Fruit fly (Drosophila melanogaster): ENCODE measurements around the gene CG12170.

The CG12170 gene

DNA sequence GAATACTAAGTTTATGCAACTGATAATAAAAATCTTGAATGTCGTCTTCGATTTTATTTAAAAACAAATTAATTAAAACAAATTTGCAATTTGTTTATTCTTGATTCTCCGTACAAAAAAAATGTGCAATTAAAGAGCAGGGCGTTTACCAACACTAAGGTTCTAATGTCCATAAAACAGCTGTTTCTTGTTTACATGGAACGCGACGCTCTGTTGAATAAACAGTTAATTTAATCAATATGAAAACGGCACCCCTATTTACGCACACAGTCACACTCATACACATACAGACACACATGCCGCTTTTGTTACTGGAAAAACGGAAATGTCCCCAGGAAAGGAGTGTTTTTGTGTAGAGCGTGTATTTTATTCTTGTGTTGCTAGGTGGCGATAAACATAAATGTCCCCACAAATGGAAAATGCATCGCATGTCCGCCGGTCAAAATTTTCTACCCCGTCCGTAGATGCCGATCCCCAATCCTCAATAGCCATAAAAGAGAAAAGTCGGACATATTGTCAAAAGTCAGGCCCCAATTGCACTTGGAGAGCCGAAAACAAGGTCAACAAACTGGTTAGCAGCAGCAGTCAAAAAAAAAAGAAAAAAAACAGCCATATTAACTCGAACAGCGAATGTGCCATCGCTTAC lies 13.9 kb upstream of the CG12170 start (continued):
- TF ChIP-seq CG13424 (tag; optimal IDR thresholded peaks at IDR 0.05) (peak; percentile 72), CG10147 (GFP tag; optimal IDR thresholded peaks at IDR 0.05) (peak; percentile 65), Usf (GFP tag; optimal IDR thresholded peaks at IDR 0.05) (no peak), luna (GFP tag; optimal IDR thresholded peaks at IDR 0.05) (no peak), CG2129 (GFP tag; IDR thresholded peaks at IDR 0.05; ENCODE audit: partially characterized antibody) (no peak), lov (optimal IDR thresholded peaks at IDR 0.05) (no peak), lov (GFP tag; IDR thresholded peaks at IDR 0.05) (no peak), chif (GFP tag; optimal IDR thresholded peaks at IDR 0.05) (peak; percentile 64 to 67), Dref (GFP tag; IDR thresholded peaks at IDR 0.05) (no peak), CG6254 (GFP tag; optimal IDR thresholded peaks at IDR 0.05) (peak; percentile 78), Pdp1 (GFP tag; optimal IDR thresholded peaks at IDR 0.05) (peak; percentile 35 to 87), CG11560 (tag; IDR thresholded peaks at IDR 0.05) (no peak), nmo (GFP tag; optimal IDR thresholded peaks at IDR 0.05) (peak; percentile 41), Asciz (GFP tag; optimal IDR thresholded peaks at IDR 0.05) (peak; percentile 91), Atf-2 (GFP tag; optimal IDR thresholded peaks at IDR 0.05) (peak; percentile 46), CG18619 (GFP tag; optimal IDR thresholded peaks at IDR 0.05) (peak; percentile 76), CG34224 (GFP tag; IDR thresholded peaks at IDR 0.05; ENCODE audit: partially characterized antibody) (no peak), CG3847 (GFP tag; IDR thresholded peaks at IDR 0.05) (no peak), Rfx (GFP tag; IDR thresholded peaks at IDR 0.05) (no peak), cwo (GFP tag; optimal IDR thresholded peaks at IDR 0.05) (no peak), CG17568 (GFP tag; optimal IDR thresholded peaks at IDR 0.05) (peak; percentile 91), zf30C (GFP tag; optimal IDR thresholded peaks at IDR 0.05) (peak; percentile 44), Hey (tag; optimal IDR thresholded peaks at IDR 0.05) (peak; percentile 81), ara (GFP tag; IDR thresholded peaks at IDR 0.05) (no peak), gro (GFP tag; optimal IDR thresholded peaks at IDR 0.05) (peak; percentile 83), D19B (GFP tag; optimal IDR thresholded peaks at IDR 0.05) (no peak), wek (GFP tag; optimal IDR thresholded peaks at IDR 0.05) (peak; percentile 89), HLH54F (GFP tag; optimal IDR thresholded peaks at IDR 0.05) (no peak), CG5953 (GFP tag; IDR thresholded peaks at IDR 0.05) (no peak), CG6689 (GFP tag; IDR thresholded peaks at IDR 0.05) (no peak), HmgZ (tag; optimal IDR thresholded peaks at IDR 0.05) (peak; percentile 89), hth (optimal IDR thresholded peaks at IDR 0.05) (no peak), Doc3 (GFP tag; IDR thresholded peaks at IDR 0.05; ENCODE audit: partially characterized antibody) (no peak), Ada2b (GFP tag; IDR thresholded peaks at IDR 0.05) (no peak), crc (GFP tag; optimal IDR thresholded peaks at IDR 0.05) (peak; percentile 50), slp2 (GFP tag; optimal IDR thresholded peaks at IDR 0.05) (peak; percentile 58), bbx (GFP tag; IDR thresholded peaks at IDR 0.05; ENCODE audit: partially characterized antibody) (no peak), CG4730 (GFP tag; IDR thresholded peaks at IDR 0.05) (no peak), Stat92E (GFP tag; optimal IDR thresholded peaks at IDR 0.05) (peak in 1 of 3 experiments; percentile 78), onecut (GFP tag; IDR thresholded peaks at IDR 0.05) (peak; percentile 97), ato (GFP tag; IDR thresholded peaks at IDR 0.05; ENCODE audit: partially characterized antibody) (no peak), tna (GFP tag; IDR thresholded peaks at IDR 0.05; ENCODE audit: partially characterized antibody) (no peak), Lpt (GFP tag; optimal IDR thresholded peaks at IDR 0.05) (no peak), Hsf (GFP tag; optimal IDR thresholded peaks at IDR 0.05) (peak; percentile 73), ftz-f1 (GFP tag; optimal IDR thresholded peaks at IDR 0.05) (no peak), CG10979 (tag; optimal IDR thresholded peaks at IDR 0.05) (peak; percentile 46), CG15601 (tag; optimal IDR thresholded peaks at IDR 0.05) (peak; percentile 87), odd (GFP tag; optimal IDR thresholded peaks at IDR 0.05) (peak; percentile 83), Jarid2 (GFP tag; optimal IDR thresholded peaks at IDR 0.05) (peak; percentile 28), emc (GFP tag; optimal IDR thresholded peaks at IDR 0.05) (peak; percentile 37)
